Worm (Caenorhabditis elegans): ENCODE data around the gene pqn-31.

DNA sequence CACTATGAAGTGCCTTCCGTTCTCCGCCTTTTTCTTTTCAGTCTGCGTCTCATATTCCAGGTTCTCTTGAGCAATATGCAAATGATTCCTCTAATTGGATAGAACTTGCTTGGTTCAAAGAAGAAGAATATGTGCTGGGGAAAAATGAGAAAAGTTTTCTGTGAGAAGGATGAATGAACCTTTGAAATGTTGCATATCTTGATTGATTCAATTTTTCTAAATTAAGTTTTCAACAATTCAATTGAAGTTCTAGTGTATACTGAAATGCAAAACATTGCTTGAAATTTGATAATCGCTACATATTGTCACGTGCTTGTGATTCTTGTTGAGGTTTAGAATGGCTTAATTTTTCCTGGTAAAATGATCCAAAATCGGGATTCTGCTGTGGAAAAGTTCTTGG lies 48.2 kb downstream of the pqn-31 start:
- TF ChIP-seq aly-1 (tag; optimal IDR thresholded peaks at IDR 0.05) (no peak), tbx-37 (GFP tag; conservative IDR thresholded peaks at IDR 0.05) (no peak), sea-1 (GFP tag; conservative IDR thresholded peaks at IDR 0.05) (no peak), flt-1 (GFP tag; IDR thresholded peaks at IDR 0.05) (no peak), ama-1 (optimal IDR thresholded peaks at IDR 0.05) (no peak)

Measured in whole organism, early embryonic.